Fruit fly (Drosophila melanogaster): ENCODE measurements around the gene Lcp65Ae.
A peak's percentile ranks its signal among the peaks of the same experiment; 100 is the strongest.

The Lcp65Ae gene

dm6 chr3L:6140771-6141472 is 3.0 kb upstream of the Lcp65Ae start (continued):
- TF ChIP-seq Eip93F (GFP tag; optimal IDR thresholded peaks at IDR 0.05) (no peak), CG8319 (GFP tag; optimal IDR thresholded peaks at IDR 0.05) (peak; percentile 5), CG10631 (GFP tag; optimal IDR thresholded peaks at IDR 0.05) (peak; percentile 9), spab (GFP tag; optimal IDR thresholded peaks at IDR 0.05) (no peak), CG8632 (GFP tag; optimal IDR thresholded peaks at IDR 0.05) (peak; percentile 21), CG1621 (tag; optimal IDR thresholded peaks at IDR 0.05) (no peak), CG11762 (GFP tag; optimal IDR thresholded peaks at IDR 0.05; ENCODE audit: insufficient read depth) (no peak)

- no peak for TF ChIP-seq CG8632 (GFP tag; optimal IDR thresholded peaks at IDR 0.05)
- TF ChIP-seq fkh (GFP tag; optimal IDR thresholded peaks at IDR 0.05), result peak; percentile 56
- no peak for TF ChIP-seq CG6163 (GFP tag; IDR thresholded peaks at IDR 0.05)
- no peak for TF ChIP-seq svp (GFP tag)
These were observed 2.1 kb upstream of the Lcp65Ae start, which contains the start of gene Cpr65Av for dm6 chr3L:6139924-6140574. Gene Cpr65Av (minus strand): TSS chr3L:6139974.

dm6 chr3L:6138586-6138985 is 668 bp upstream of the Lcp65Ae start:
- no peak for TF ChIP-seq topi (GFP tag; optimal IDR thresholded peaks at IDR 0.05)
- TF ChIP-seq Lpt (GFP tag; optimal IDR thresholded peaks at IDR 0.05), result no peak
- no peak for TF ChIP-seq Eip78C (GFP tag)
- no peak for TF ChIP-seq CG15336 (GFP tag; IDR thresholded peaks at IDR 0.05)
- TF ChIP-seq Ets21C (GFP tag; optimal IDR thresholded peaks at IDR 0.05), result no peak
- TF ChIP-seq Sox15 (GFP tag; optimal IDR thresholded peaks at IDR 0.05), result no peak
- no peak for TF ChIP-seq CG10631 (GFP tag; optimal IDR thresholded peaks at IDR 0.05)
- no peak for TF ChIP-seq CG31627 (GFP tag; optimal IDR thresholded peaks at IDR 0.05)
- TF ChIP-seq esn (GFP tag; optimal IDR thresholded peaks at IDR 0.05), result no peak
- TF ChIP-seq pdm3 (GFP tag; optimal IDR thresholded peaks at IDR 0.05), result no peak
- TF ChIP-seq dac (GFP tag; optimal IDR thresholded peaks at IDR 0.05), result no peak
- no peak for TF ChIP-seq acj6 (GFP tag; optimal IDR thresholded peaks at IDR 0.05)
- no peak for TF ChIP-seq fd59A (GFP tag; optimal IDR thresholded peaks at IDR 0.05)
- no peak for TF ChIP-seq CG6276 (GFP tag; optimal IDR thresholded peaks at IDR 0.05)

dm6 chr3L:6136691-6137090 is 1.2 kb downstream of the Lcp65Ae start, which contains the start of gene Lcp65Af:
Gene Lcp65Af (minus strand): TSS chr3L:6136791.
- TF ChIP-seq Eip78C (GFP tag), result no peak
- TF ChIP-seq CG11294 (GFP tag; IDR thresholded peaks at IDR 0.05), result no peak
- no peak for TF ChIP-seq vri (GFP tag; optimal IDR thresholded peaks at IDR 0.05)
- TF ChIP-seq CG6808 (GFP tag; optimal IDR thresholded peaks at IDR 0.05), result no peak
- no peak for TF ChIP-seq eg (GFP tag; IDR thresholded peaks at IDR 0.05)
- TF ChIP-seq topi (GFP tag; optimal IDR thresholded peaks at IDR 0.05), result no peak
- TF ChIP-seq Hr39 (GFP tag; optimal IDR thresholded peaks at IDR 0.05), result no peak
- no peak for TF ChIP-seq CG11902 (GFP tag; optimal IDR thresholded peaks at IDR 0.05)
- no peak for TF ChIP-seq Sox102F (GFP tag; optimal IDR thresholded peaks at IDR 0.05)
- TF ChIP-seq fkh (GFP tag; optimal IDR thresholded peaks at IDR 0.05), result no peak
- TF ChIP-seq dsx (GFP tag; optimal IDR thresholded peaks at IDR 0.05; ENCODE audit: poor library complexity, severe bottlenecking), result no peak
- TF ChIP-seq Blimp-1 (GFP tag; optimal IDR thresholded peaks at IDR 0.05), result no peak
- no peak for TF ChIP-seq CG6854 (GFP tag; optimal IDR thresholded peaks at IDR 0.05)
- TF ChIP-seq Sox15 (GFP tag; optimal IDR thresholded peaks at IDR 0.05), result no peak
- no peak for TF ChIP-seq spab (GFP tag; optimal IDR thresholded peaks at IDR 0.05)
